Fruit fly (Drosophila melanogaster): ENCODE data around the gene Coq8.

Coq8 gene

dm6 chrX:12913729-12914128, 12.8 kb upstream of the Coq8 start:
- TF ChIP-seq CG10348 (GFP tag; IDR thresholded peaks at IDR 0.05) (no peak), Pif1B (GFP tag; optimal IDR thresholded peaks at IDR 0.05) (no peak), CG8159 (tag; optimal IDR thresholded peaks at IDR 0.05) (peak; percentile 61), CG4496 (GFP tag; IDR thresholded peaks at IDR 0.05) (0 out of 3 replicates have a peak, but pooled peaks have one; percentile 16), CG17806 (tag; optimal IDR thresholded peaks at IDR 0.05) (peak; percentile 37), CG14655 (GFP tag; optimal IDR thresholded peaks at IDR 0.05) (peak; percentile 26), CG15710 (tag; optimal IDR thresholded peaks at IDR 0.05) (peak; percentile 37)

dm6 chrX:12909577-12910426, 8.9 kb upstream of the Coq8 start, which contains the start of the genes Brms1 and CG4645:
Gene Brms1, minus strand, starts transcription at chrX:12909622.
Gene CG4645, plus strand, starts transcription at chrX:12909953.
- TF ChIP-seq CG10348 (GFP tag; IDR thresholded peaks at IDR 0.05) = no peak
- TF ChIP-seq CG14655 (GFP tag; optimal IDR thresholded peaks at IDR 0.05) = peak; percentile 49
- peak; percentile 11 for TF ChIP-seq CG9948 (tag; optimal IDR thresholded peaks at IDR 0.05)
- TF ChIP-seq CG15710 (tag; optimal IDR thresholded peaks at IDR 0.05) = peak; percentile 46
- peak; percentile 11 for TF ChIP-seq Pif1B (GFP tag; optimal IDR thresholded peaks at IDR 0.05)
- peak; percentile 45 for TF ChIP-seq CG8159 (tag; optimal IDR thresholded peaks at IDR 0.05)
- no peak; the same call in 2 of the 3 replicates for TF ChIP-seq CG4496 (GFP tag; IDR thresholded peaks at IDR 0.05)
- peak; percentile 13 for TF ChIP-seq CG8301 (tag; optimal IDR thresholded peaks at IDR 0.05)

dm6 chrX:12906914-12907313, 6.0 kb upstream of the Coq8 start, which contains the start of gene mRpL49:
Gene mRpL49, plus strand, starts transcription at chrX:12907105.
- TF ChIP-seq Pif1B (GFP tag; optimal IDR thresholded peaks at IDR 0.05) (no peak), CG17806 (tag; optimal IDR thresholded peaks at IDR 0.05) (no peak), Ets98B (GFP tag; IDR thresholded peaks at IDR 0.05) (no peak), CG12605 (GFP tag; IDR thresholded peaks at IDR 0.05) (no peak), CG8301 (tag; optimal IDR thresholded peaks at IDR 0.05) (no peak), CG8159 (tag; optimal IDR thresholded peaks at IDR 0.05) (no peak), Pif1A (GFP tag; optimal IDR thresholded peaks at IDR 0.05) (no peak), CG14655 (GFP tag; optimal IDR thresholded peaks at IDR 0.05) (no peak), CG9948 (tag; optimal IDR thresholded peaks at IDR 0.05) (no peak), fd96Ca (GFP tag; IDR thresholded peaks at IDR 0.05) (no peak), D1 (tag; optimal IDR thresholded peaks at IDR 0.05) (no peak), CG4496 (GFP tag; IDR thresholded peaks at IDR 0.05) (no peak), CG10348 (GFP tag; IDR thresholded peaks at IDR 0.05) (no peak), Snoo (tag; optimal IDR thresholded peaks at IDR 0.05) (no peak), rn (GFP tag; IDR thresholded peaks at IDR 0.05) (no peak), CG32121 (GFP tag; IDR thresholded peaks at IDR 0.05) (no peak), CG34367 (tag; optimal IDR thresholded peaks at IDR 0.05) (no peak), CG15710 (tag; optimal IDR thresholded peaks at IDR 0.05) (no peak), CG13204 (GFP tag; optimal IDR thresholded peaks at IDR 0.05) (no peak)

- TF ChIP-seq CG8301 (tag; optimal IDR thresholded peaks at IDR 0.05) = peak; percentile 11
- no peak for TF ChIP-seq CG13204 (GFP tag; optimal IDR thresholded peaks at IDR 0.05)
- TF ChIP-seq CG9948 (tag; optimal IDR thresholded peaks at IDR 0.05) = no peak
- TF ChIP-seq Pif1B (GFP tag; optimal IDR thresholded peaks at IDR 0.05) = no peak
- TF ChIP-seq CG14655 (GFP tag; optimal IDR thresholded peaks at IDR 0.05) = peak; percentile 24
- no peak for TF ChIP-seq CG12605 (GFP tag; IDR thresholded peaks at IDR 0.05)
- TF ChIP-seq D1 (tag; optimal IDR thresholded peaks at IDR 0.05) = no peak
- no peak for TF ChIP-seq CG34367 (tag; optimal IDR thresholded peaks at IDR 0.05)
- TF ChIP-seq gl (tag; optimal IDR thresholded peaks at IDR 0.05) = no peak
- no peak for TF ChIP-seq CG10348 (GFP tag; IDR thresholded peaks at IDR 0.05)
- TF ChIP-seq CG32121 (GFP tag; IDR thresholded peaks at IDR 0.05) = peak; percentile 42
- no peak for TF ChIP-seq CG15710 (tag; optimal IDR thresholded peaks at IDR 0.05)
- TF ChIP-seq Snoo (tag; optimal IDR thresholded peaks at IDR 0.05) = no peak
- peak; percentile 62; the same call in 2 of the 3 replicates for TF ChIP-seq CG4496 (GFP tag; IDR thresholded peaks at IDR 0.05)
- peak; percentile 68; the same call in 2 of the 3 replicates for TF ChIP-seq fd96Ca (GFP tag; IDR thresholded peaks at IDR 0.05)
- TF ChIP-seq Ets98B (GFP tag; IDR thresholded peaks at IDR 0.05) = peak; percentile 48
These were observed 5.2 kb upstream of the Coq8 start, which contains the start of gene CG4404 for dm6 chrX:12905901-12906689. Gene CG4404, minus strand, starts transcription at chrX:12906018.

- TF ChIP-seq CG8159 (tag; optimal IDR thresholded peaks at IDR 0.05) = peak; percentile 42
- TF ChIP-seq rn (GFP tag; IDR thresholded peaks at IDR 0.05) = peak; percentile 22; the same call in 1 of the 2 replicates
- TF ChIP-seq D1 (tag; optimal IDR thresholded peaks at IDR 0.05) = no peak
- peak; percentile 38 for TF ChIP-seq CG9948 (tag; optimal IDR thresholded peaks at IDR 0.05)
- TF ChIP-seq CG15710 (tag; optimal IDR thresholded peaks at IDR 0.05) = peak; percentile 28
- peak; percentile 33 for TF ChIP-seq Pif1B (GFP tag; optimal IDR thresholded peaks at IDR 0.05)
- TF ChIP-seq CG10348 (GFP tag; IDR thresholded peaks at IDR 0.05) = no peak
- TF ChIP-seq Pif1A (GFP tag; optimal IDR thresholded peaks at IDR 0.05) = peak; percentile 52
- TF ChIP-seq gl (tag; optimal IDR thresholded peaks at IDR 0.05) = no peak
- TF ChIP-seq CG14655 (GFP tag; optimal IDR thresholded peaks at IDR 0.05) = peak; percentile 53
- peak; percentile 9 for TF ChIP-seq Snoo (tag; optimal IDR thresholded peaks at IDR 0.05)
- no peak for TF ChIP-seq CG4496 (GFP tag; IDR thresholded peaks at IDR 0.05)
- TF ChIP-seq CG8301 (tag; optimal IDR thresholded peaks at IDR 0.05) = peak; percentile 55
- TF ChIP-seq CG13204 (GFP tag; optimal IDR thresholded peaks at IDR 0.05) = peak; percentile 36
- peak; percentile 12 for TF ChIP-seq CG34367 (tag; optimal IDR thresholded peaks at IDR 0.05)
- peak; percentile 59 for TF ChIP-seq CG32121 (GFP tag; IDR thresholded peaks at IDR 0.05)
- peak; percentile 63; the same call in 2 of the 3 replicates for TF ChIP-seq fd96Ca (GFP tag; IDR thresholded peaks at IDR 0.05)
- TF ChIP-seq CG17806 (tag; optimal IDR thresholded peaks at IDR 0.05) = peak; percentile 22
- peak; percentile 80 for TF ChIP-seq Ets98B (GFP tag; IDR thresholded peaks at IDR 0.05)
- peak; percentile 69 for TF ChIP-seq CG12605 (GFP tag; IDR thresholded peaks at IDR 0.05)
- no peak for TF ChIP-seq EcR (GFP tag; optimal IDR thresholded peaks at IDR 0.05)
These were observed 4.3 kb upstream of the Coq8 start for dm6 chrX:12905014-12905900.

Data from whole organism, pupa.